Worm (Caenorhabditis elegans): ENCODE data around the gene ebp-2.

- no peak for TF ChIP-seq cog-1 (tag; optimal IDR thresholded peaks at IDR 0.05)
- TF ChIP-seq med-1 (GFP tag; optimal IDR thresholded peaks at IDR 0.05; ENCODE audit: insufficient read depth): no peak
- TF ChIP-seq ref-1 (GFP tag; conservative IDR thresholded peaks at IDR 0.05): no peak
- no peak for TF ChIP-seq flt-1 (GFP tag; IDR thresholded peaks at IDR 0.05)
- TF ChIP-seq T22C8.4 (GFP tag; IDR thresholded peaks at IDR 0.05): no peak
Observed at ce11 chrII:11448753-11449152, 6.2 kb downstream of the ebp-2 start, which contains the start of gene W02B12.1.

All from whole organism, midembryonic.